Fruit fly (Drosophila melanogaster) whole organism, prepupa: ENCODE results near the gene CG18081.

Source experiments
- CG15336 ChIP-seq: fragments of 200-800 bp; sonication (Bioruptor generic); IDR thresholded peaks from 2 replicates; pipeline ENCODE4 v1.3.6; 2022; ENCODE audit warnings: missing biosample characterization, missing genetic modification characterization
- CG16779 ChIP-seq: fragments of 200-800 bp; sonication (Bioruptor generic); optimal IDR thresholded peaks from 3 replicates; lab custom pipeline; 2017; ENCODE audit warnings: missing biosample characterization, mild to moderate bottlenecking, missing genetic modification characterization
- CG4318 ChIP-seq: fragments of 200-800 bp; sonication (Bioruptor generic); optimal IDR thresholded peaks from 3 replicates; lab custom pipeline; 2017; ENCODE audit warnings: missing biosample characterization, mild to moderate bottlenecking, missing genetic modification characterization
- CG6792 ChIP-seq: fragments of 200-800 bp; sonication (Bioruptor generic); optimal IDR thresholded peaks from 3 replicates; lab custom pipeline; 2016; ENCODE audit warnings: missing biosample characterization, missing genetic modification characterization
- Gug ChIP-seq: fragments of 200-800 bp; sonication (Bioruptor generic); IDR thresholded peaks from 2 replicates; pipeline ENCODE4 v1.3.6; 2022; ENCODE audit warnings: missing biosample characterization, missing genetic modification characterization
- Lpt ChIP-seq: fragments of 200-800 bp; sonication (Bioruptor generic); optimal IDR thresholded peaks from 3 replicates; lab custom pipeline; 2016; ENCODE audit warnings: missing biosample characterization, missing genetic modification characterization
- Met ChIP-seq: fragments of 200-800 bp; sonication (Bioruptor generic); optimal IDR thresholded peaks from 3 replicates; lab custom pipeline; 2016; ENCODE audit warnings: missing biosample characterization, missing genetic modification characterization
- Sox102F ChIP-seq: fragments of 200-800 bp; sonication (Bioruptor generic); optimal IDR thresholded peaks from 2 replicates; lab custom pipeline; 2016; ENCODE audit warnings: missing biosample characterization, mild to moderate bottlenecking, missing genetic modification characterization
- lz ChIP-seq: fragments of 200-800 bp; sonication (Bioruptor generic); optimal IDR thresholded peaks from 3 replicates; lab custom pipeline; 2016; ENCODE audit warnings: missing biosample characterization, missing genetic modification characterization

dm6 chr3L:15813988-15814387 is 21.2 kb downstream of the CG18081 start:
- TF ChIP-seq lz (GFP tag; lab: Kevin White, UChicago), result no peak
- TF ChIP-seq Gug (GFP tag; lab: Robert Waterston, UW), result no peak
- no peak for TF ChIP-seq CG16779
- no peak for TF ChIP-seq Sox102F (GFP tag; lab: Kevin White, UChicago)
- TF ChIP-seq Lpt (GFP tag; lab: Kevin White, UChicago), result no peak
- no peak for TF ChIP-seq CG15336
- TF ChIP-seq CG4318 (GFP tag; lab: Kevin White, UChicago), result no peak
- TF ChIP-seq Met (GFP tag; lab: Kevin White, UChicago), result no peak
- no peak for TF ChIP-seq CG6792
